Worm (Caenorhabditis elegans): ENCODE data around the gene T07F8.4.
A peak's percentile ranks its signal among the peaks of the same experiment; 100 is the strongest.

T07F8.4 gene

DNA sequence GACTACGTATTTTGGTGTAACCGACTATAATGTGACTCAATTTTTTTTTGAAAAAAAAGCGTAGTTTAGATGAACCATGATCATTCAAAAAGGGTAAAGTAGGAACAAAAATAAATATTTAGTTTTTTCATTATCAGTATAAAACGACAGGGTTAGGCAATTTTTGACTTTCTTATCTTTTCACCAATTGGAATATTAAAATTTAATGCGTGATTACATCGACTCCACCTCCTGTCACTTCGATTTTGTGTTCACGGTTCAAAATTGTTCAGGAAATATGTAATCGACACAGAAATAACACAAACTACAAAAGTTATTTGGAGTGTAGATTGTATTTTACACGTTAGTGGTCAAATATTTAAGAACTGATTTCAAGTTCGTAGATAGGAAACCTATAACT lies 34.9 kb upstream of the T07F8.4 start:
- no peak for TF ChIP-seq mls-2 (tag; optimal IDR thresholded peaks at IDR 0.05)
- TF ChIP-seq tbx-8 (GFP tag; optimal IDR thresholded peaks at IDR 0.05) = no peak
- TF ChIP-seq elt-1 (tag; optimal IDR thresholded peaks at IDR 0.05; ENCODE audit: borderline replicate concordance, insufficient read depth) = no peak
- TF ChIP-seq ham-2 (GFP tag; optimal IDR thresholded peaks at IDR 0.05) = no peak
- TF ChIP-seq pha-4 (tag; optimal IDR thresholded peaks at IDR 0.05) = no peak
- TF ChIP-seq nhr-76 (tag; optimal IDR thresholded peaks at IDR 0.05) = no peak
- no peak for TF ChIP-seq ztf-11 (tag; optimal IDR thresholded peaks at IDR 0.05)
- no peak for TF ChIP-seq unc-120 (tag; optimal IDR thresholded peaks at IDR 0.05; ENCODE audit: poor library complexity, severe bottlenecking)
- no peak for TF ChIP-seq M03D4.4 (tag; optimal IDR thresholded peaks at IDR 0.05)
- no peak for TF ChIP-seq snpc-4 (tag; optimal IDR thresholded peaks at IDR 0.05)
- TF ChIP-seq unc-39 (tag; optimal IDR thresholded peaks at IDR 0.05) = no peak
- TF ChIP-seq nhr-28 (tag; optimal IDR thresholded peaks at IDR 0.05) = no peak

DNA sequence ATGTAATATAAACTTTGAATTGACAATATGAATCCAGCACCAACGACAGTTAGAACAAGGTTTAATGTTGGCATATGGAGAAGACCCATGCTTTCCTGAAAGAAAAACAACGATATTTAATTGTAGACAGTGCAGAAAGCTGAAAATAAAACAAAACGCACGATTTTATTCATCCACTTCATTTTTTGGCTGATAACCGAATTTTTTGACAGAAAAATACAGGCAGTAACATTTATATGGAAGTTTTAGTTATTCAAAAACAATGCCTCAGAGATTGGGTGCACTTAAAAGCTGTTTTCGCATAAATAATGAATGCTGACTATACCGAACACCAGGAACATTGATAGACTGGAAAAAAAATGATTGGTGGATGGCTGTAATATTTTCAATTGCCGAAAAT lies 33.9 kb upstream of the T07F8.4 start, which contains the start of gene mfsd-13.2:
Gene mfsd-13.2, minus strand, starts transcription at position 101 of the 400 bp plus-strand sequence.
- no peak for TF ChIP-seq elt-1 (tag; optimal IDR thresholded peaks at IDR 0.05; ENCODE audit: borderline replicate concordance, insufficient read depth)
- TF ChIP-seq ceh-43 (GFP tag; optimal IDR thresholded peaks at IDR 0.05) = no peak
- no peak for TF ChIP-seq bed-3 (GFP tag; optimal IDR thresholded peaks at IDR 0.05)
- no peak for TF ChIP-seq unc-62 (GFP tag; optimal IDR thresholded peaks at IDR 0.05)
- TF ChIP-seq M03D4.4 (tag; optimal IDR thresholded peaks at IDR 0.05) = no peak
- no peak for TF ChIP-seq sem-2 (GFP tag; optimal IDR thresholded peaks at IDR 0.05)
- TF ChIP-seq snpc-4 (tag; optimal IDR thresholded peaks at IDR 0.05) = no peak
- no peak for TF ChIP-seq zip-8 (tag; optimal IDR thresholded peaks at IDR 0.05)
- TF ChIP-seq drap-1 (GFP tag; optimal IDR thresholded peaks at IDR 0.05) = no peak
- TF ChIP-seq mep-1 (tag; optimal IDR thresholded peaks at IDR 0.05) = no peak
- TF ChIP-seq sptf-1 (tag; optimal IDR thresholded peaks at IDR 0.05) = no peak
- no peak for TF ChIP-seq tbx-8 (GFP tag; optimal IDR thresholded peaks at IDR 0.05)

DNA sequence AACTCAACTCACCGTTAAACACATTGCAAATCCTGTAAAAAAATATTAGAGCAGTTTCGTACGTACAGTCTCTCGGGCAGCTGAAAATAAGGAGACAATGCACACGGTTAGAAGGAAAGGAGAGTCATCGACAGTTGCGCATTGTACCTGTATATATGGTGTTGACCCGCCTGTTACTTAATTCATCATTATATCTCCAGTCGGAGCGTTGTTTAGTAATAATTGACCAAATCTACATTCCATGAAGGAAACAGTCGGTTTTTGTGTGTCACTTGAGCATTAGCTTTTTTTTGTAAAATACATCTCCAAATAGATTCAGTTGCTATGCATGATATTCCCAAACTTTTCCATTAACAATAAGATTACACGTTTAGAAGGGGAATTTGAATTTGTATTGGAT lies 29.7 kb upstream of the T07F8.4 start, which contains the start of gene C27H5.12:
Gene C27H5.12, minus strand, starts transcription at position 101 of the 400 bp plus-strand sequence.
- no peak for TF ChIP-seq lsy-2 (tag; optimal IDR thresholded peaks at IDR 0.05)
- TF ChIP-seq flh-1 (GFP tag; optimal IDR thresholded peaks at IDR 0.05) = no peak
- no peak for TF ChIP-seq tbx-8 (GFP tag; optimal IDR thresholded peaks at IDR 0.05)
- TF ChIP-seq snpc-4 (tag; optimal IDR thresholded peaks at IDR 0.05) = no peak
- TF ChIP-seq nhr-28 (tag; optimal IDR thresholded peaks at IDR 0.05) = no peak
- TF ChIP-seq sptf-1 (tag; optimal IDR thresholded peaks at IDR 0.05) = no peak
- no peak for TF ChIP-seq pha-4 (tag; optimal IDR thresholded peaks at IDR 0.05)
- TF ChIP-seq zip-8 (tag; optimal IDR thresholded peaks at IDR 0.05) = no peak
- no peak for TF ChIP-seq nhr-12 (tag; optimal IDR thresholded peaks at IDR 0.05)
- no peak for TF ChIP-seq blmp-1 (tag; optimal IDR thresholded peaks at IDR 0.05)
- TF ChIP-seq elt-1 (tag; optimal IDR thresholded peaks at IDR 0.05; ENCODE audit: borderline replicate concordance, insufficient read depth) = no peak
- no peak for TF ChIP-seq M03D4.4 (tag; optimal IDR thresholded peaks at IDR 0.05)
- TF ChIP-seq unc-120 (tag; optimal IDR thresholded peaks at IDR 0.05; ENCODE audit: poor library complexity, severe bottlenecking) = no peak
- no peak for TF ChIP-seq mab-5 (tag; optimal IDR thresholded peaks at IDR 0.05)
- no peak for TF ChIP-seq ceh-83 (GFP tag; optimal IDR thresholded peaks at IDR 0.05)
- no peak for TF ChIP-seq elt-3 (tag; optimal IDR thresholded peaks at IDR 0.05)
- TF ChIP-seq unc-62 (GFP tag; optimal IDR thresholded peaks at IDR 0.05) = no peak
- no peak for TF ChIP-seq mep-1 (tag; optimal IDR thresholded peaks at IDR 0.05)

DNA sequence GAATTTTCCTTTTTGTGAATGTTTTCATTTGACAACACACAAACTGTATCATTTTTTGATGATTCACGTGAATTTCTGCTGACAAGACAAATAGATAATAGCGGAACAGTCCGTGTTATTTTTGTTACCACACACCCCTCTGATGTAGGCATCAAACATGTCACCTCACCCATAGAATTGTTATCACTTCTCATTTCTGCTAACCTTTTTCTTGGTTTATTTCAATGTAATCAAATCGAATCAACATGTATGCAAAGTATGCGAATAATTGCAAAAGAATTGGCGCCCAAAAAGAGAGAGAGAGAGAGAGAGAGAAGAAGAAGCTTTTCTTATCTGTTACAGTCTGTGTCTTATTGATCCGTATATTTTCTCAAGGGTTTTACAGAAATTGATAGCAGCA lies 25.6 kb upstream of the T07F8.4 start:
- no peak for TF ChIP-seq nhr-28 (tag; optimal IDR thresholded peaks at IDR 0.05)
- TF ChIP-seq nhr-76 (tag; optimal IDR thresholded peaks at IDR 0.05) = no peak
- no peak for TF ChIP-seq nhr-12 (tag; optimal IDR thresholded peaks at IDR 0.05)
- no peak for TF ChIP-seq snpc-4 (tag; optimal IDR thresholded peaks at IDR 0.05)
- no peak for TF ChIP-seq unc-62 (GFP tag; optimal IDR thresholded peaks at IDR 0.05)
- no peak for TF ChIP-seq M03D4.4 (tag; optimal IDR thresholded peaks at IDR 0.05)
- no peak for TF ChIP-seq drap-1 (GFP tag; optimal IDR thresholded peaks at IDR 0.05)
- no peak for TF ChIP-seq mab-5 (tag; optimal IDR thresholded peaks at IDR 0.05)
- no peak for TF ChIP-seq sem-2 (GFP tag; optimal IDR thresholded peaks at IDR 0.05)
- TF ChIP-seq mep-1 (tag; optimal IDR thresholded peaks at IDR 0.05) = no peak
- TF ChIP-seq unc-120 (tag; optimal IDR thresholded peaks at IDR 0.05; ENCODE audit: poor library complexity, severe bottlenecking) = no peak
- TF ChIP-seq zip-8 (tag; optimal IDR thresholded peaks at IDR 0.05) = no peak
- TF ChIP-seq unc-39 (tag; optimal IDR thresholded peaks at IDR 0.05) = no peak
- no peak for TF ChIP-seq mls-2 (tag; optimal IDR thresholded peaks at IDR 0.05)
- no peak for TF ChIP-seq ztf-11 (tag; optimal IDR thresholded peaks at IDR 0.05)
- TF ChIP-seq nhr-2 (tag; optimal IDR thresholded peaks at IDR 0.05) = no peak

DNA sequence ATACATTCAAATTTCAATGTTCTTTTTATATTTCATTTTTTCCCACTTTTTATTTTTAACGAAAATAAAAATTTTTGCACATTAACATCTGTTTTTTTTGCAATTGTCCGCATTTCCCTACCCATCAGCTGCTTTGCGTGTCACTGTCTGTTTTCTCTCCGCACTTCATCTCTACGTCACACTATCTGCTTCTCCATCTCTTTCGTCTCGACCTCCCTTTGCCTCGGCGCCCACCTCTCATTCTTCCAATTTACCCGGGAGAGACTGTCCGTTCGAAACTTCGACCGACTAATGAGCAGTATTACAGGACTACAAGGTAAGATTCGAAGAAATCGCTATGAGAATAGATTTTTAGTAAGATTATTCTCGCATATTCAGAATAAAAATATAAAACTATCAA lies 23.6 kb upstream of the T07F8.4 start, which contains the start of gene C27H5.2:
Gene C27H5.2, plus strand, starts transcription at position 190 of the 400 bp plus-strand sequence.
- TF ChIP-seq bed-3 (GFP tag; optimal IDR thresholded peaks at IDR 0.05) = no peak
- no peak for TF ChIP-seq elt-3 (tag; optimal IDR thresholded peaks at IDR 0.05)
- no peak for TF ChIP-seq ham-2 (GFP tag; optimal IDR thresholded peaks at IDR 0.05)
- TF ChIP-seq hlh-1 (tag; optimal IDR thresholded peaks at IDR 0.05) = peak; percentile 31

Measured in whole organism, mixed stage, embryonic.